Fruit fly (Drosophila melanogaster) whole organism, adult: ENCODE measurements around the gene shi.

ENCODE experiments used
- CG11617 ChIP-seq: fragments of 200-800 bp; sonication (Bioruptor generic); optimal IDR thresholded peaks from 2 replicates; lab custom pipeline; 2017; ENCODE audit warnings: mild to moderate bottlenecking, missing biosample characterization, missing genetic modification reagents, missing genetic modification characterization
- CG12768 ChIP-seq: fragments of 200-800 bp; sonication (Bioruptor generic); optimal IDR thresholded peaks from 2 replicates; lab custom pipeline; 2017; ENCODE audit warnings: missing biosample characterization, missing genetic modification characterization, mild to moderate bottlenecking, moderate library complexity, missing genetic modification reagents
- CG14711 ChIP-seq: fragments of 200-800 bp; sonication (Bioruptor generic); optimal IDR thresholded peaks from 2 replicates; lab custom pipeline; 2018; ENCODE audit warnings: missing biosample characterization, mild to moderate bottlenecking, missing genetic modification characterization, moderate library complexity
- CG1620 ChIP-seq: fragments of 200-800 bp; sonication (Bioruptor generic); optimal IDR thresholded peaks from 2 replicates; lab custom pipeline; 2016; ENCODE audit warnings: missing biosample characterization, missing genetic modification characterization
- CG33017 ChIP-seq: fragments of 200-800 bp; sonication (Bioruptor generic); optimal IDR thresholded peaks from 2 replicates; lab custom pipeline; 2018; ENCODE audit warnings: missing biosample characterization, mild to moderate bottlenecking, missing genetic modification characterization, moderate library complexity
- CG5204 ChIP-seq: fragments of 200-800 bp; sonication (Bioruptor generic); optimal IDR thresholded peaks from 2 replicates; lab custom pipeline; 2016; ENCODE audit warnings: missing biosample characterization, missing genetic modification characterization
- CG7045 ChIP-seq: fragments of 200-800 bp; sonication (Bioruptor generic); optimal IDR thresholded peaks from 2 replicates; lab custom pipeline; 2017; ENCODE audit warnings: missing biosample characterization, mild to moderate bottlenecking, missing genetic modification characterization
- CG7101 ChIP-seq: fragments of 200-800 bp; sonication (Bioruptor generic); optimal IDR thresholded peaks from 2 replicates; lab custom pipeline; 2018; ENCODE audit warnings: missing biosample characterization, mild to moderate bottlenecking, missing genetic modification characterization, moderate library complexity
- Clk ChIP-seq: fragments of 200-800 bp; sonication (Bioruptor generic); optimal IDR thresholded peaks from 2 replicates; lab custom pipeline; 2017; ENCODE audit warnings: missing biosample characterization, missing genetic modification characterization
- Crg-1 ChIP-seq: fragments of 200-800 bp; sonication (Bioruptor generic); optimal IDR thresholded peaks from 2 replicates; lab custom pipeline; 2016; ENCODE audit warnings: missing biosample characterization, missing genetic modification characterization
- Hr96 ChIP-seq: fragments of 200-800 bp; sonication (Bioruptor generic); optimal IDR thresholded peaks from 2 replicates; lab custom pipeline; 2016; ENCODE audit warnings: missing biosample characterization, missing genetic modification characterization
- Mnt ChIP-seq: fragments of 200-800 bp; sonication (Bioruptor generic); optimal IDR thresholded peaks from 2 replicates; lab custom pipeline; 2016; ENCODE audit warnings: missing biosample characterization, mild to moderate bottlenecking, missing genetic modification characterization
- bab1 ChIP-seq: fragments of 200-800 bp; sonication (Bioruptor generic); optimal IDR thresholded peaks from 3 replicates; lab custom pipeline; 2019; ENCODE audit warnings: missing biosample characterization, mild to moderate bottlenecking, missing genetic modification characterization, moderate library complexity
- cic ChIP-seq: fragments of 200-800 bp; sonication (Bioruptor generic); optimal IDR thresholded peaks from 2 replicates; lab custom pipeline; 2017; ENCODE audit warnings: missing biosample characterization, mild to moderate bottlenecking, missing genetic modification characterization, moderate library complexity
- cnc ChIP-seq, 2 experiments: fragments of >200 bp; optimal IDR thresholded peaks; 2 replicates each; lab custom pipeline; 2017
- kay ChIP-seq: fragments of 200-800 bp; sonication (Bioruptor generic); peaks from one replicate; lab custom pipeline; 2016; ENCODE audit warnings: missing biosample characterization, missing genetic modification characterization, borderline replicate concordance
- ovo ChIP-seq: fragments of 200-800 bp; sonication (Bioruptor generic); optimal IDR thresholded peaks from 2 replicates; lab custom pipeline; 2016; ENCODE audit warnings: missing biosample characterization, missing genetic modification characterization
- pad ChIP-seq: fragments of 200-800 bp; sonication (Bioruptor generic); optimal IDR thresholded peaks from 3 replicates; lab custom pipeline; 2017; ENCODE audit warnings: missing biosample characterization, missing genetic modification characterization, mild to moderate bottlenecking, moderate library complexity, missing genetic modification reagents
- tj ChIP-seq: fragments of 200-800 bp; sonication (Bioruptor generic); optimal IDR thresholded peaks from 3 replicates; lab custom pipeline; 2017; ENCODE audit warnings: missing biosample characterization, mild to moderate bottlenecking, missing genetic modification characterization, moderate library complexity
- toe ChIP-seq: fragments of 200-800 bp; sonication (Bioruptor generic); optimal IDR thresholded peaks from 2 replicates; lab custom pipeline; 2016; ENCODE audit warnings: missing biosample characterization, missing genetic modification characterization

The shi gene

DNA sequence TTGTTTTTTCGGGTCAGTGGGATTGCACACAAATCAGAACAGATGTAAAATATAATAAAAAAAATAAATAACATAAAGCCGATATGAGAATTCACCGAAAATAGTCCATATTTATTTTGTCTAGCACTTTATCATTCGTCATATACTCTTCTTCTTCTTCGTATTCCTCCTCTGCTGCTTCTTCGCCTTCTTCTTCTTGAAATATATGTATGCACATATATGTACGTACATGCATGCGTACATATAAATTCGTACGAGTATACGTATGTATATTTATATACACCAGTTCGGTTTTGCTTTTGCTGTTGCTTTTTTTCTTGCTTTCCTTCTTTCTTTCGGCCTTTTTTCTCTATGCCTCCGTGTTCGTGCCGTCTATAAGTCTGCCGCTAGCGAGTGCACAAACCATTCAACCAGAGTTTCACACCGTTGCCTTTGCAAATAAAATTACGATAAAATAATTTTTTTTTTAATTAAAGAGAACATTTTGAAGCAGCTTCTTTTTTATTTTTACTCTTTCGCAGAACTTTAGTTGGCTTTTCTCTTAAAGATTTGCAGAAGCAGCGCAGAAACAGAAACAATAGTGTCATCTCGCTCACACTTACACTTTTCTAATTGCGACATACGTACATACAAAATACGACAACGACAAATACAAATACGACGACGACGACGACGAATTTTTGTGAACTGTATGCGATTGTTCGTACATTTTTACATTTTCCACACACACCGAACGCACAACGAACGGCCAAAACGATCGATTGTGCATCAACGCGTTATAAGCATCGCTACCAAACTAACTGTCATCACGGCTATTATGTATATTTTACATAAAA is 5.3 kb upstream of the shi start:
- TF ChIP-seq CG11617 (GFP tag; lab: Kevin White, UChicago) (peak; percentile 88), toe (GFP tag; lab: Kevin White, UChicago) (no peak), CG14711 (peak; percentile 58), bab1 (GFP tag; lab: Kevin White, UChicago) (peak; percentile 43), ovo (no peak), Crg-1 (GFP tag; lab: Kevin White, UChicago) (peak; percentile 53), kay (peak; percentile 99), CG33017 (peak; percentile 63), CG7045 (GFP tag; lab: Kevin White, UChicago) (no peak), Mnt (GFP tag; lab: Kevin White, UChicago) (peak; percentile 78), tj (GFP tag; lab: Kevin White, UChicago) (peak; percentile 74), pad (GFP tag; lab: Kevin White, UChicago) (peak; percentile 2), Hr96 (GFP tag; lab: Kevin White, UChicago) (no peak), Clk (GFP tag; lab: Kevin White, UChicago) (no peak), cnc (optimal IDR thresholded peaks at IDR 0.05; lab: Kevin White, UChicago) (no peak), CG12768 (peak; percentile 37), CG7101 (tag; lab: Kevin White, UChicago) (peak; percentile 67), cic (peak; percentile 93), CG5204 (GFP tag; lab: Kevin White, UChicago) (no peak), CG1620 (GFP tag; lab: Kevin White, UChicago) (peak; percentile 42)

DNA sequence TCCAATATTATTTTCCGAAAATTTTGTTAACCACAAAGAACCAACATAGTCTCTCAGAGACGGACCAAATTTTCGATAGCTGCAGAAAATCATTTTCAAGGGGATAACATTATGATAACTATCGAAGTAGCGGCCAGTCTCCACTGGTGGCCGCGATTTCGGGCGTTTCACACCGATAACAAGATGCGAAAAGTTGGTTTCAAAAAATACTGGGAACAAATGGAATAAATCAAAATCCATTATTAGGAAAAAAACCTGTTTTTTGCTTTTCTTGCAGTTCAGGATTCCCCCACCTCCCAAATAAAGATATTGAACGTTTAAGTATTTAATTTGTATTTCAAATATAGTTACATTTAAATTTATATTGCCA is 4.7 kb upstream of the shi start, which contains the start of gene tay:
Gene tay (minus strand): TSS at position 65 of the 370 bp plus-strand sequence.
- TF ChIP-seq cnc (optimal IDR thresholded peaks at IDR 0.05; lab: Kevin White, UChicago) (no peak), CG11617 (GFP tag; lab: Kevin White, UChicago) (no peak), kay (peak; percentile 26), pad (GFP tag; lab: Kevin White, UChicago) (no peak), cic (no peak), tj (GFP tag; lab: Kevin White, UChicago) (no peak)

DNA sequence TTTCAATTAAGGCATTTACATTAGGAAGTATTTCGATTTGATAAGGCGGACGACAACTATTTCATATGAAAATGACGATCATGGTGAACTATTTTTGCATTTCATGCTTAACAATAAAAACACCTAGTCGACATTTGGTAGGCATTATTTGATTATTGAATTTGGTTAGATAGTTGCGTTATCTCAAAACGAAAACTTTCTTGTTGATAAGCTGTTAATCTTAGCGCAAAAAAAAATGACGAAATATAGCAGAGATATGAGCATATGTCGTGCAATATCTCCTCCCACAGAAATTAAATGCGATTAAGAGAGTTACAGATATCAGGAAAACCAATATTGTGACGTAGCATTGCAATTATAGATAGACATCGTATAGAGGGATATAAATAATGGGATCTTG is 3.2 kb upstream of the shi start:
- TF ChIP-seq CG7101 (tag; lab: Kevin White, UChicago): no peak
- TF ChIP-seq Crg-1 (GFP tag; lab: Kevin White, UChicago): no peak
- no peak for TF ChIP-seq CG5204 (GFP tag; lab: Kevin White, UChicago)
- no peak for TF ChIP-seq cic
- TF ChIP-seq kay: no peak

DNA sequence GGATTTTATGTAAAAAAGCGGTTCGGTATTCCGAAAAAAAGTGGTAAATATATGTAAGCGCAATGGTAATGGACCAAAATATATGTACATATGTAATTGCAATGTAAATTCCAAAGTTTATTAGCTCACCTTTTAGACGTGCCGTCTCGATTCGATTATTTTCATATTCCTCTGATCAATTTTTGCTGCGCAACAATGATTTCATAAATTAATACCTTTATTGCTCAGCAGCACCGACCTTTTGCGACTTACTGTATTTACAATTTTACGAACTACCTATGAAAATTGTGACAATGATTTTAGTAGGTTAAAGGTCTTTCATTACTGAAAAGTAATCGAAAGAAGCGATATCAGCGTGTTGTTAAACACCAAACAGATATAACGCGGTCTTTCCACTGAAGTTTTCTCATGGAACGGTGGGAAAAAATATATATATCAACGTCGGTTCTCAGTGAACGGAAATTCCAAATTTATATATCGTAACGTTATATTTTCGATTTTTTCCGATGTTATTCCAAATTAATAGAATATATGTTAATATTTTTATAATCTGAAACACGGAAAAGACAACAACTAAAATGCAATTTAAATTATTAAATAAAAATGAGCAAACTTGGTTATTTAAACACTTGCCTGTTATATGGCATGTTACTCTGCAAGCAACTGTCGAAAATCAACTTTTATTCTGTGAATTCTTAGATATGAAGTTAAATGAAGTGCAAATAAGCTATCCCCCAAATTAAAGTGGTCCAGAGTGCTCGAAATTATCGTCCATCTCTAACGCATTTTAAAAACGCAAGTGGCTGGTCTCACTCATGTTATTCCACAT is 1.9 kb upstream of the shi start, which contains the start of the genes MSBP and CG15916:
Gene MSBP (minus strand): TSS at position 330 of the 829 bp plus-strand sequence.
Gene CG15916 (plus strand): TSS at position 810 of the 829 bp plus-strand sequence.
- TF ChIP-seq CG14711 (peak; percentile 3), bab1 (GFP tag; lab: Kevin White, UChicago) (no peak), toe (GFP tag; lab: Kevin White, UChicago) (peak; percentile 27), CG12768 (no peak), CG11617 (GFP tag; lab: Kevin White, UChicago) (peak; percentile 16), Hr96 (GFP tag; lab: Kevin White, UChicago) (no peak), ovo (peak; percentile 56), CG7101 (tag; lab: Kevin White, UChicago) (peak; percentile 13), Mnt (GFP tag; lab: Kevin White, UChicago) (peak; percentile 14), cnc (optimal IDR thresholded peaks at IDR 0.05; lab: Kevin White, UChicago) (no peak), cic (no peak), Crg-1 (GFP tag; lab: Kevin White, UChicago) (no peak), CG7045 (GFP tag; lab: Kevin White, UChicago) (no peak), CG5204 (GFP tag; lab: Kevin White, UChicago) (no peak), Clk (GFP tag; lab: Kevin White, UChicago) (no peak), CG1620 (GFP tag; lab: Kevin White, UChicago) (peak; percentile 31), CG33017 (no peak), kay (no peak), pad (GFP tag; lab: Kevin White, UChicago) (no peak), tj (GFP tag; lab: Kevin White, UChicago) (peak; percentile 22)

DNA sequence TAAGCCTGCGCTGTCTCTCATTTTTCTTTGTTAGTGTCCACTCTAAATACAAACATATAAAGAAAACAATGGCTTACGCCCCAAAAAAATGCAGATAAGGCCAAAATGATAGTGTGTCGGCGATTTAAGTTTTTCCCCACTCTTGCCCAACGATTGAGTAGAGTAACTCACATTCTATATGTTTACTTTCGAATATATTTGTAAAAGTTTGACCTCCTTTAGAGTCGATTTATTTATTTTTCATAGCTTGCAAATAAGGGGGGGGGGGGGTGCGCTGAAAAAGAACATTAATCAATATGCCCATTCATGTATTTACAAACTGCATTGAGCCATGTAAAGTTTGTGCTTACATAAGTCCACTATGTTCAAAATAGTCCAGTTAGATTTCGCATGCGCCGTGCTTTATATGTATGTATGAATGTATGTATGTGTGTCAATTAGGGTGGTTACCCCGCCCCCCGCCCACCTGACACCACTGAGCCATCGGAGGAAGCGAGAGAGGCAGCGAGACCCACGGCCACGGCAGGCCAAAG is 1.9 kb downstream of the shi start:
- TF ChIP-seq CG12768: no peak
- no peak for TF ChIP-seq toe (GFP tag; lab: Kevin White, UChicago)
- TF ChIP-seq Hr96 (GFP tag; lab: Kevin White, UChicago): no peak
- no peak for TF ChIP-seq CG7101 (tag; lab: Kevin White, UChicago)
- no peak for TF ChIP-seq tj (GFP tag; lab: Kevin White, UChicago)
- TF ChIP-seq cic: no peak
- TF ChIP-seq pad (GFP tag; lab: Kevin White, UChicago): no peak
- no peak for TF ChIP-seq Crg-1 (GFP tag; lab: Kevin White, UChicago)
- TF ChIP-seq CG1620 (GFP tag; lab: Kevin White, UChicago): no peak
- no peak for TF ChIP-seq cnc (optimal IDR thresholded peaks at IDR 0.05; lab: Kevin White, UChicago)
- TF ChIP-seq Clk (GFP tag; lab: Kevin White, UChicago): no peak
- no peak for TF ChIP-seq ovo
- no peak for TF ChIP-seq CG11617 (GFP tag; lab: Kevin White, UChicago)
- TF ChIP-seq CG7045 (GFP tag; lab: Kevin White, UChicago): no peak
- no peak for TF ChIP-seq CG14711
- no peak for TF ChIP-seq bab1 (GFP tag; lab: Kevin White, UChicago)
- TF ChIP-seq Mnt (GFP tag; lab: Kevin White, UChicago): no peak
- no peak for TF ChIP-seq CG5204 (GFP tag; lab: Kevin White, UChicago)
